Worm (Caenorhabditis elegans): ENCODE measurements around the gene fkh-5.

fkh-5 gene

ce11 chrIII:4844327-4844726, at the start of gene fkh-5, which contains the start of gene clec-157:
Gene fkh-5, plus strand, starts transcription at chrIII:4844662.
Gene clec-157, minus strand, starts transcription at chrIII:4844427.
- TF ChIP-seq med-1 (GFP tag; optimal IDR thresholded peaks at IDR 0.05; ENCODE audit: insufficient read depth), result no peak
- TF ChIP-seq T22C8.4 (GFP tag; IDR thresholded peaks at IDR 0.05), result no peak
- no peak for TF ChIP-seq klf-2 (GFP tag; conservative IDR thresholded peaks at IDR 0.05)
- no peak for TF ChIP-seq flt-1 (GFP tag; IDR thresholded peaks at IDR 0.05)
- TF ChIP-seq ztf-23 (GFP tag; IDR thresholded peaks at IDR 0.05), result no peak
- TF ChIP-seq cog-1 (tag; optimal IDR thresholded peaks at IDR 0.05), result no peak
- no peak for TF ChIP-seq ztf-29 (GFP tag; IDR thresholded peaks at IDR 0.05)
- TF ChIP-seq ref-1 (GFP tag; conservative IDR thresholded peaks at IDR 0.05), result no peak
- no peak for TF ChIP-seq tab-1 (GFP tag; IDR thresholded peaks at IDR 0.05)

ce11 chrIII:4796039-4796438, 48.4 kb upstream of the fkh-5 start:
- TF ChIP-seq ref-1 (GFP tag; conservative IDR thresholded peaks at IDR 0.05), result no peak
- TF ChIP-seq T22C8.4 (GFP tag; IDR thresholded peaks at IDR 0.05), result 0 out of 2 replicates have a peak, but pooled peaks have one; percentile 27
- no peak for TF ChIP-seq med-1 (GFP tag; optimal IDR thresholded peaks at IDR 0.05; ENCODE audit: insufficient read depth)
- TF ChIP-seq tab-1 (GFP tag; IDR thresholded peaks at IDR 0.05), result no peak

- TF ChIP-seq tab-1 (GFP tag; IDR thresholded peaks at IDR 0.05) (no peak), ztf-23 (GFP tag; IDR thresholded peaks at IDR 0.05) (no peak), cog-1 (tag; optimal IDR thresholded peaks at IDR 0.05) (no peak), flt-1 (GFP tag; IDR thresholded peaks at IDR 0.05) (no peak), ref-1 (GFP tag; conservative IDR thresholded peaks at IDR 0.05) (no peak), T22C8.4 (GFP tag; IDR thresholded peaks at IDR 0.05) (no peak), ztf-29 (GFP tag; IDR thresholded peaks at IDR 0.05) (no peak), klf-2 (GFP tag; conservative IDR thresholded peaks at IDR 0.05) (no peak), med-1 (GFP tag; optimal IDR thresholded peaks at IDR 0.05; ENCODE audit: insufficient read depth) (no peak)
Measured at ce11 chrIII:4796536-4796935, 47.9 kb upstream of the fkh-5 start, which contains the start of gene tag-325. Gene tag-325, plus strand, starts transcription at chrIII:4796836.

ce11 chrIII:4802707-4803106, 41.8 kb upstream of the fkh-5 start, which contains the start of gene metl-5:
Gene metl-5, plus strand, starts transcription at chrIII:4803007.
- TF ChIP-seq klf-2 (GFP tag; conservative IDR thresholded peaks at IDR 0.05), result no peak
- no peak for TF ChIP-seq flt-1 (GFP tag; IDR thresholded peaks at IDR 0.05)
- no peak for TF ChIP-seq ztf-29 (GFP tag; IDR thresholded peaks at IDR 0.05)
- TF ChIP-seq med-1 (GFP tag; optimal IDR thresholded peaks at IDR 0.05; ENCODE audit: insufficient read depth), result no peak
- no peak for TF ChIP-seq T22C8.4 (GFP tag; IDR thresholded peaks at IDR 0.05)
- no peak for TF ChIP-seq ref-1 (GFP tag; conservative IDR thresholded peaks at IDR 0.05)
- TF ChIP-seq tab-1 (GFP tag; IDR thresholded peaks at IDR 0.05), result no peak
- no peak for TF ChIP-seq ztf-23 (GFP tag; IDR thresholded peaks at IDR 0.05)
- no peak for TF ChIP-seq cog-1 (tag; optimal IDR thresholded peaks at IDR 0.05)

ce11 chrIII:4806345-4806744, 38.1 kb upstream of the fkh-5 start:
- TF ChIP-seq klf-2 (GFP tag; conservative IDR thresholded peaks at IDR 0.05) (no peak), ztf-23 (GFP tag; IDR thresholded peaks at IDR 0.05) (no peak), ref-1 (GFP tag; conservative IDR thresholded peaks at IDR 0.05) (no peak), ztf-29 (GFP tag; IDR thresholded peaks at IDR 0.05) (no peak), cog-1 (tag; optimal IDR thresholded peaks at IDR 0.05) (no peak), T22C8.4 (GFP tag; IDR thresholded peaks at IDR 0.05) (no peak), flt-1 (GFP tag; IDR thresholded peaks at IDR 0.05) (no peak), tab-1 (GFP tag; IDR thresholded peaks at IDR 0.05) (no peak), med-1 (GFP tag; optimal IDR thresholded peaks at IDR 0.05; ENCODE audit: insufficient read depth) (no peak)

ce11 chrIII:4808089-4808488, 36.4 kb upstream of the fkh-5 start:
- TF ChIP-seq cog-1 (tag; optimal IDR thresholded peaks at IDR 0.05) (no peak), tab-1 (GFP tag; IDR thresholded peaks at IDR 0.05) (no peak), ztf-29 (GFP tag; IDR thresholded peaks at IDR 0.05) (no peak), ztf-23 (GFP tag; IDR thresholded peaks at IDR 0.05) (no peak), med-1 (GFP tag; optimal IDR thresholded peaks at IDR 0.05; ENCODE audit: insufficient read depth) (no peak), ref-1 (GFP tag; conservative IDR thresholded peaks at IDR 0.05) (no peak), klf-2 (GFP tag; conservative IDR thresholded peaks at IDR 0.05) (no peak), T22C8.4 (GFP tag; IDR thresholded peaks at IDR 0.05) (no peak), flt-1 (GFP tag; IDR thresholded peaks at IDR 0.05) (no peak)

- TF ChIP-seq T22C8.4 (GFP tag; IDR thresholded peaks at IDR 0.05) (no peak), klf-2 (GFP tag; conservative IDR thresholded peaks at IDR 0.05) (no peak), ztf-29 (GFP tag; IDR thresholded peaks at IDR 0.05) (no peak), tab-1 (GFP tag; IDR thresholded peaks at IDR 0.05) (no peak), cog-1 (tag; optimal IDR thresholded peaks at IDR 0.05) (no peak), flt-1 (GFP tag; IDR thresholded peaks at IDR 0.05) (no peak)
Measured at ce11 chrIII:4809526-4810153, 34.8 kb upstream of the fkh-5 start, which contains the start of gene pal-1. Gene pal-1, minus strand, starts transcription at chrIII:4809576.

ce11 chrIII:4811195-4811594, 33.3 kb upstream of the fkh-5 start, which contains the start of gene C38D4.7:
Gene C38D4.7, minus strand, starts transcription at chrIII:4811295.
- TF ChIP-seq cog-1 (tag; optimal IDR thresholded peaks at IDR 0.05) (no peak), tab-1 (GFP tag; IDR thresholded peaks at IDR 0.05) (no peak), ztf-29 (GFP tag; IDR thresholded peaks at IDR 0.05) (no peak), med-1 (GFP tag; optimal IDR thresholded peaks at IDR 0.05; ENCODE audit: insufficient read depth) (no peak), ref-1 (GFP tag; conservative IDR thresholded peaks at IDR 0.05) (no peak), klf-2 (GFP tag; conservative IDR thresholded peaks at IDR 0.05) (no peak), T22C8.4 (GFP tag; IDR thresholded peaks at IDR 0.05) (no peak), ztf-23 (GFP tag; IDR thresholded peaks at IDR 0.05) (no peak), flt-1 (GFP tag; IDR thresholded peaks at IDR 0.05) (no peak)

- TF ChIP-seq flt-1 (GFP tag; IDR thresholded peaks at IDR 0.05), result no peak
- TF ChIP-seq T22C8.4 (GFP tag; IDR thresholded peaks at IDR 0.05), result no peak
- no peak for TF ChIP-seq cog-1 (tag; optimal IDR thresholded peaks at IDR 0.05)
- no peak for TF ChIP-seq ztf-23 (GFP tag; IDR thresholded peaks at IDR 0.05)
- no peak for TF ChIP-seq ztf-29 (GFP tag; IDR thresholded peaks at IDR 0.05)
- TF ChIP-seq med-1 (GFP tag; optimal IDR thresholded peaks at IDR 0.05; ENCODE audit: insufficient read depth), result no peak
- no peak for TF ChIP-seq tab-1 (GFP tag; IDR thresholded peaks at IDR 0.05)
- TF ChIP-seq klf-2 (GFP tag; conservative IDR thresholded peaks at IDR 0.05), result no peak
- no peak for TF ChIP-seq ref-1 (GFP tag; conservative IDR thresholded peaks at IDR 0.05)
Measured at ce11 chrIII:4814730-4815129, 29.7 kb upstream of the fkh-5 start, which contains the start of gene arl-6. Gene arl-6, minus strand, starts transcription at chrIII:4814830.
